Worm (Caenorhabditis elegans) whole organism, early embryonic: Measurements from ENCODE around the gene cpsf-4.

Experiments used
- B0310.2 ChIP-seq: sonication (generic microtip); optimal IDR thresholded peaks from 2 replicates; lab custom pipeline; 2016; ENCODE audit warnings: mild to moderate bottlenecking, missing genetic modification characterization, missing compliant biosample characterization
- F13C5.2 ChIP-seq: sonication (generic microtip); optimal IDR thresholded peaks from 2 replicates; lab custom pipeline; 2017; ENCODE audit warnings: mild to moderate bottlenecking, missing genetic modification characterization, inconsistent platforms, missing compliant biosample characterization
- aly-1 ChIP-seq: sonication (generic microtip); optimal IDR thresholded peaks from 2 replicates; lab custom pipeline; 2016; ENCODE audit warnings: missing genetic modification characterization, missing compliant biosample characterization
- ama-1 ChIP-seq: fragments of 150-350 bp; optimal IDR thresholded peaks from 2 replicates; lab custom pipeline; 2014
- ceh-13 ChIP-seq: fragments of 200-800 bp; sonication (Bioruptor generic); optimal IDR thresholded peaks from 2 replicates; lab custom pipeline; 2018; ENCODE audit warnings: mild to moderate bottlenecking, missing genetic modification characterization, missing compliant biosample characterization
- ceh-36 ChIP-seq: sonication (generic microtip); optimal IDR thresholded peaks from 2 replicates; lab custom pipeline; 2016; ENCODE audit warnings: missing genetic modification characterization, inconsistent platforms, missing compliant biosample characterization
- ets-7 ChIP-seq: sonication (generic microtip); optimal IDR thresholded peaks from 2 replicates; lab custom pipeline; 2016; ENCODE audit warnings: missing genotype, missing genetic modification characterization, missing compliant biosample characterization
- flt-1 ChIP-seq: fragments of 200-800 bp; sonication (Bioruptor generic); IDR thresholded peaks from 2 replicates; pipeline ENCODE4 v1.3.6; 2022; ENCODE audit warnings: missing genetic modification characterization, missing compliant biosample characterization
- hmbx-1 ChIP-seq: sonication (generic microtip); optimal IDR thresholded peaks from 2 replicates; lab custom pipeline; 2016; ENCODE audit warnings: mild to moderate bottlenecking, missing genetic modification characterization, missing compliant biosample characterization
- hmg-4 ChIP-seq: fragments of 200-800 bp; sonication (Bioruptor generic); optimal IDR thresholded peaks from 2 replicates; lab custom pipeline; 2018; ENCODE audit warnings: mild to moderate bottlenecking, missing genetic modification characterization, missing compliant biosample characterization
- hnd-1 ChIP-seq: sonication (generic microtip); optimal IDR thresholded peaks from 2 replicates; lab custom pipeline; 2016; ENCODE audit warnings: missing genetic modification characterization, missing compliant biosample characterization
- pes-1 ChIP-seq: fragments of 200-800 bp; sonication (Bioruptor generic); IDR thresholded peaks from 2 replicates; pipeline ENCODE4 v1.3.6; 2022; ENCODE audit warnings: missing genetic modification reagents, missing genetic modification characterization, missing compliant biosample characterization
- scrt-1 ChIP-seq: fragments of 200-800 bp; sonication (Bioruptor generic); IDR thresholded peaks from 2 replicates; pipeline ENCODE4 v1.3.6; 2022; ENCODE audit warnings: missing genetic modification characterization, missing compliant biosample characterization
- sea-1 ChIP-seq: fragments of 200-800 bp; sonication (Bioruptor generic); conservative IDR thresholded peaks from 2 replicates; pipeline ENCODE4 v1.3.6; 2022; ENCODE audit warnings: missing genetic modification characterization, missing compliant biosample characterization
- tbx-11 ChIP-seq: fragments of 200-800 bp; sonication (Bioruptor generic); IDR thresholded peaks from 2 replicates; pipeline ENCODE4 v1.3.6; 2022; ENCODE audit warnings: missing genetic modification characterization, missing compliant biosample characterization
- tbx-37 ChIP-seq: fragments of 200-800 bp; sonication (Bioruptor generic); conservative IDR thresholded peaks from 2 replicates; pipeline ENCODE4 v1.3.6; 2022; ENCODE audit warnings: missing genetic modification reagents, missing genetic modification characterization, missing compliant biosample characterization
- tra-4 ChIP-seq: sonication (generic microtip); optimal IDR thresholded peaks from 2 replicates; lab custom pipeline; 2017; ENCODE audit warnings: missing genetic modification characterization, missing compliant biosample characterization

The cpsf-4 gene

ce11 chrIV:12057508-12057907, 35.7 kb downstream of the cpsf-4 start, which contains the start of gene K08E4.3:
Gene K08E4.3, plus strand, starts transcription at chrIV:12057742.
- TF ChIP-seq pes-1 (GFP tag; lab: Robert Waterston, UW) = no peak
- no peak for TF ChIP-seq tbx-37 (GFP tag; lab: Robert Waterston, UW)
- TF ChIP-seq hnd-1 (tag; lab: Kevin White, UChicago) = no peak
- TF ChIP-seq scrt-1 (GFP tag; lab: Robert Waterston, UW) = no peak
- no peak for TF ChIP-seq ama-1 (lab: Kevin White, UChicago)
- TF ChIP-seq ceh-36 (tag; lab: Kevin White, UChicago) = no peak
- TF ChIP-seq F13C5.2 (tag; lab: Kevin White, UChicago) = no peak

ce11 chrIV:12056603-12057002, 36.6 kb downstream of the cpsf-4 start, which contains the start of gene K08E4.2:
Gene K08E4.2, minus strand, starts transcription at chrIV:12056656.
- TF ChIP-seq sea-1 (no peak), ceh-13 (GFP tag; lab: Kevin White, UChicago) (no peak), hnd-1 (tag; lab: Kevin White, UChicago) (no peak), hmbx-1 (tag; lab: Kevin White, UChicago) (no peak), B0310.2 (tag; lab: Kevin White, UChicago) (no peak), ets-7 (no peak), ama-1 (lab: Kevin White, UChicago) (no peak), tbx-11 (GFP tag; lab: Robert Waterston, UW) (no peak), pes-1 (GFP tag; lab: Robert Waterston, UW) (no peak), ceh-36 (tag; lab: Kevin White, UChicago) (no peak), flt-1 (GFP tag; lab: Robert Waterston, UW) (no peak), aly-1 (tag; lab: Kevin White, UChicago) (no peak), tbx-37 (GFP tag; lab: Robert Waterston, UW) (no peak), scrt-1 (GFP tag; lab: Robert Waterston, UW) (no peak), hmg-4 (GFP tag; lab: Kevin White, UChicago) (no peak), F13C5.2 (tag; lab: Kevin White, UChicago) (no peak), tra-4 (no peak)

ce11 chrIV:12052461-12052860, 40.8 kb downstream of the cpsf-4 start:
- TF ChIP-seq ceh-36 (tag; lab: Kevin White, UChicago) = no peak
- TF ChIP-seq tbx-11 (GFP tag; lab: Robert Waterston, UW) = no peak
- TF ChIP-seq hmbx-1 (tag; lab: Kevin White, UChicago) = no peak
- no peak for TF ChIP-seq aly-1 (tag; lab: Kevin White, UChicago)
- no peak for TF ChIP-seq ama-1 (lab: Kevin White, UChicago)
- no peak for TF ChIP-seq hnd-1 (tag; lab: Kevin White, UChicago)
- no peak for TF ChIP-seq ceh-13 (GFP tag; lab: Kevin White, UChicago)
- TF ChIP-seq scrt-1 (GFP tag; lab: Robert Waterston, UW) = no peak
- TF ChIP-seq sea-1 = no peak
- TF ChIP-seq F13C5.2 (tag; lab: Kevin White, UChicago) = no peak
- no peak for TF ChIP-seq ets-7
- no peak for TF ChIP-seq tbx-37 (GFP tag; lab: Robert Waterston, UW)
- no peak for TF ChIP-seq pes-1 (GFP tag; lab: Robert Waterston, UW)
- no peak for TF ChIP-seq tra-4
- TF ChIP-seq hmg-4 (GFP tag; lab: Kevin White, UChicago) = no peak
- TF ChIP-seq flt-1 (GFP tag; lab: Robert Waterston, UW) = no peak

- no peak for TF ChIP-seq hmg-4 (GFP tag; lab: Kevin White, UChicago)
- no peak for TF ChIP-seq sea-1
- no peak for TF ChIP-seq hnd-1 (tag; lab: Kevin White, UChicago)
- no peak for TF ChIP-seq F13C5.2 (tag; lab: Kevin White, UChicago)
- TF ChIP-seq ama-1 (lab: Kevin White, UChicago) = no peak
- TF ChIP-seq aly-1 (tag; lab: Kevin White, UChicago) = no peak
- TF ChIP-seq tra-4 = no peak
- TF ChIP-seq ets-7 = no peak
- no peak for TF ChIP-seq B0310.2 (tag; lab: Kevin White, UChicago)
- TF ChIP-seq scrt-1 (GFP tag; lab: Robert Waterston, UW) = no peak
- no peak for TF ChIP-seq ceh-13 (GFP tag; lab: Kevin White, UChicago)
- TF ChIP-seq ceh-36 (tag; lab: Kevin White, UChicago) = no peak
- TF ChIP-seq tbx-37 (GFP tag; lab: Robert Waterston, UW) = no peak
- TF ChIP-seq pes-1 (GFP tag; lab: Robert Waterston, UW) = no peak
Observed at ce11 chrIV:12051049-12051792, 42.0 kb downstream of the cpsf-4 start, which contains the start of the genes bre-5 and spt-5. Gene bre-5, minus strand, starts transcription at chrIV:12051215. Gene spt-5, plus strand, starts transcription at chrIV:12051491.

- TF ChIP-seq hmbx-1 (tag; lab: Kevin White, UChicago) = no peak
- no peak for TF ChIP-seq F13C5.2 (tag; lab: Kevin White, UChicago)
- no peak for TF ChIP-seq hnd-1 (tag; lab: Kevin White, UChicago)
- TF ChIP-seq tra-4 = no peak
- no peak for TF ChIP-seq tbx-11 (GFP tag; lab: Robert Waterston, UW)
Observed at ce11 chrIV:12047552-12048347, 45.5 kb downstream of the cpsf-4 start, which contains the start of gene T12G3.4. Gene T12G3.4, plus strand, starts transcription at chrIV:12048256.

- TF ChIP-seq ets-7 (no peak), aly-1 (tag; lab: Kevin White, UChicago) (no peak), B0310.2 (tag; lab: Kevin White, UChicago) (no peak)
Observed at ce11 chrIV:12046524-12047203, 46.6 kb downstream of the cpsf-4 start, which contains the start of gene T12G3.2. Gene T12G3.2, minus strand, starts transcription at chrIV:12046967.
